Worm (Caenorhabditis elegans) whole organism, L1 larva: Measurements from ENCODE around the gene F39H12.1.

Experiments
- C04F5.9 ChIP-seq: sonication (generic microtip); optimal IDR thresholded peaks from 2 replicates; lab custom pipeline; 2016; ENCODE audit warnings: missing genetic modification characterization, missing compliant biosample characterization
- C16A3.4 ChIP-seq: fragments of 150-350 bp; optimal IDR thresholded peaks from 2 replicates; lab custom pipeline; 2014; ENCODE audit warnings: missing biosample characterization, missing genetic modification characterization
- F16B12.6 ChIP-seq: fragments of 150-350 bp; optimal IDR thresholded peaks from 2 replicates; lab custom pipeline; 2014; ENCODE audit warnings: missing biosample characterization, missing genetic modification characterization
- Y116A8C.19 ChIP-seq: sonication (generic microtip); optimal IDR thresholded peaks from 2 replicates; lab custom pipeline; 2016; ENCODE audit warnings: missing compliant biosample characterization, missing genetic modification characterization, borderline replicate concordance
- aha-1 ChIP-seq: fragments of 150-350 bp; optimal IDR thresholded peaks from 2 replicates; lab custom pipeline; 2014; ENCODE audit warnings: missing biosample characterization, missing genetic modification characterization
- alr-1 ChIP-seq: fragments of 200-800 bp; sonication (Bioruptor generic); optimal IDR thresholded peaks from 2 replicates; lab custom pipeline; 2018; ENCODE audit warnings: borderline replicate concordance, mild to moderate bottlenecking, missing genetic modification characterization, missing compliant biosample characterization
- aly-2 ChIP-seq: fragments of 150-350 bp; optimal IDR thresholded peaks from 2 replicates; lab custom pipeline; 2014; ENCODE audit warnings: missing biosample characterization, missing genetic modification characterization
- blmp-1 ChIP-seq: fragments of 150-350 bp; optimal IDR thresholded peaks from 2 replicates; lab custom pipeline; 2014; ENCODE audit warnings: missing biosample characterization, missing genetic modification characterization
- ceh-63 ChIP-seq: fragments of 200-800 bp; sonication (Bioruptor generic); optimal IDR thresholded peaks from 2 replicates; lab custom pipeline; 2018; ENCODE audit warnings: mild to moderate bottlenecking, missing genetic modification characterization, missing compliant biosample characterization
- ceh-8 ChIP-seq: fragments of 200-800 bp; sonication (Bioruptor generic); optimal IDR thresholded peaks from 2 replicates; lab custom pipeline; 2018; ENCODE audit warnings: mild to moderate bottlenecking, missing genetic modification characterization, moderate library complexity, missing compliant biosample characterization
- ceh-82 ChIP-seq, 3 experiments: fragments of 150-350 bp in 1 of 3; sonication (generic microtip) in 2 of 3; optimal IDR thresholded peaks; 2 replicates each; lab custom pipeline; 2014 to 2017; ENCODE audit warnings: missing biosample characterization in 3 of 3, missing genetic modification characterization in 3 of 3
- ceh-88 ChIP-seq: fragments of 200-800 bp; sonication (Bioruptor generic); IDR thresholded peaks from 2 replicates; pipeline ENCODE4 v1.3.6; 2022; ENCODE audit warnings: missing genetic modification characterization, missing compliant biosample characterization
- ceh-90 ChIP-seq: sonication (generic microtip); optimal IDR thresholded peaks from 2 replicates; lab custom pipeline; 2016; ENCODE audit warnings: missing genetic modification characterization, missing compliant biosample characterization
- ces-1 ChIP-seq: fragments of 150-350 bp; optimal IDR thresholded peaks from 2 replicates; lab custom pipeline; 2014; ENCODE audit warnings: missing biosample characterization, missing genetic modification reagents, missing genetic modification characterization
- efl-1 ChIP-seq, 4 experiments: fragments of 150-350 bp; optimal IDR thresholded peaks in 3 of 4; peaks in 1 of 4; 1 replicate in 1 of 4; 2 replicates in 3 of 4; lab custom pipeline; 2014; ENCODE audit warnings: missing biosample characterization in 2 of 4, missing genetic modification characterization in 2 of 4, missing genetic modification reagents in 2 of 4
- egl-13 ChIP-seq: sonication (generic microtip); optimal IDR thresholded peaks from 2 replicates; lab custom pipeline; 2016; ENCODE audit warnings: missing genotype, missing genetic modification reagents, missing genetic modification characterization, missing compliant biosample characterization
- egl-27 ChIP-seq, 2 experiments: fragments of 150-350 bp in 1 of 2; sonication (generic microtip); optimal IDR thresholded peaks; 3 replicates each; lab custom pipeline; 2017 to 2018; ENCODE audit warnings: missing biosample characterization in 2 of 2, missing genetic modification characterization in 2 of 2, missing genetic modification reagents in 2 of 2
- grh-1 ChIP-seq: fragments of 200-800 bp; sonication (Bioruptor generic); IDR thresholded peaks from 2 replicates; pipeline ENCODE4 v1.3.6; 2022; ENCODE audit warnings: missing genetic modification reagents, missing genetic modification characterization, missing compliant biosample characterization
- hpl-2 ChIP-seq: fragments of 150-350 bp; optimal IDR thresholded peaks from 2 replicates; lab custom pipeline; 2014; ENCODE audit warnings: missing biosample characterization, missing genetic modification reagents, missing genetic modification characterization
- irx-1 ChIP-seq: sonication (generic microtip); optimal IDR thresholded peaks from 2 replicates; lab custom pipeline; 2016; ENCODE audit warnings: missing genetic modification characterization, missing compliant biosample characterization
- isw-1 ChIP-seq: fragments of 200-800 bp; sonication (Bioruptor generic); IDR thresholded peaks from 2 replicates; pipeline ENCODE4 v1.3.6; 2022; ENCODE audit warnings: missing genetic modification characterization, missing compliant biosample characterization
- jun-1 ChIP-seq: fragments of 150-350 bp; optimal IDR thresholded peaks from 2 replicates; lab custom pipeline; 2014; ENCODE audit warnings: missing biosample characterization, missing genetic modification reagents, missing genetic modification characterization
- lin-14 ChIP-seq: fragments of 200-800 bp; sonication (Bioruptor generic); optimal IDR thresholded peaks from 2 replicates; lab custom pipeline; 2018; ENCODE audit warnings: mild to moderate bottlenecking, missing genetic modification characterization, moderate library complexity, missing compliant biosample characterization
- lin-39 ChIP-seq: fragments of 150-350 bp; optimal IDR thresholded peaks from 2 replicates; lab custom pipeline; 2014; ENCODE audit warnings: missing biosample characterization, missing genetic modification reagents, missing genetic modification characterization
- lir-3 ChIP-seq: sonication (generic microtip); optimal IDR thresholded peaks from 2 replicates; lab custom pipeline; 2016; ENCODE audit warnings: mild to moderate bottlenecking, missing genetic modification characterization, moderate library complexity, missing compliant biosample characterization; ENCODE audit not compliant: poor library complexity
- lsy-2 ChIP-seq, 2 experiments: fragments of 150-350 bp; optimal IDR thresholded peaks; 2 replicates each; lab custom pipeline; 2014; ENCODE audit warnings: missing biosample characterization in 2 of 2, missing genetic modification characterization in 2 of 2
- mab-9 ChIP-seq: fragments of 200-800 bp; sonication (Bioruptor generic); IDR thresholded peaks from 2 replicates; pipeline ENCODE4 v1.3.6; 2022; ENCODE audit warnings: missing genetic modification reagents, missing genetic modification characterization, missing compliant biosample characterization
- mdl-1 ChIP-seq, 2 experiments: fragments of 150-350 bp; optimal IDR thresholded peaks; 2 replicates each; lab custom pipeline; 2014 to 2017; ENCODE audit warnings: missing biosample characterization in 2 of 2, missing genetic modification characterization in 2 of 2, inconsistent platforms in 1 of 2
- mep-1 ChIP-seq: fragments of 150-350 bp; optimal IDR thresholded peaks from 2 replicates; lab custom pipeline; 2014; ENCODE audit warnings: missing biosample characterization, missing genetic modification characterization
- nhr-11 ChIP-seq: fragments of 150-350 bp; optimal IDR thresholded peaks from 2 replicates; lab custom pipeline; 2014; ENCODE audit warnings: missing biosample characterization, missing genetic modification characterization
- nhr-20 ChIP-seq: sonication (generic microtip); optimal IDR thresholded peaks from 2 replicates; lab custom pipeline; 2016; ENCODE audit warnings: mild to moderate bottlenecking, missing genetic modification characterization, missing compliant biosample characterization
- nhr-237 ChIP-seq: fragments of 150-350 bp; optimal IDR thresholded peaks from 2 replicates; lab custom pipeline; 2014; ENCODE audit warnings: missing biosample characterization, missing genetic modification characterization
- nhr-71 ChIP-seq: sonication (generic microtip); optimal IDR thresholded peaks from 2 replicates; lab custom pipeline; 2016; ENCODE audit warnings: mild to moderate bottlenecking, missing genetic modification characterization, moderate library complexity, missing compliant biosample characterization
- nhr-84 ChIP-seq: sonication (generic microtip); optimal IDR thresholded peaks from 2 replicates; lab custom pipeline; 2017; ENCODE audit warnings: missing biosample characterization, missing genetic modification characterization
- nhr-85 ChIP-seq: sonication (generic microtip); peaks from one replicate; lab custom pipeline; 2016; ENCODE audit warnings: missing genetic modification characterization, inconsistent platforms, missing compliant biosample characterization
- nhr-90 ChIP-seq: sonication (generic microtip); optimal IDR thresholded peaks from 2 replicates; lab custom pipeline; 2016; ENCODE audit warnings: mild to moderate bottlenecking, missing genetic modification characterization, missing compliant biosample characterization; ENCODE audit not compliant: poor library complexity
- pag-3 ChIP-seq: sonication (generic microtip); optimal IDR thresholded peaks from 2 replicates; lab custom pipeline; 2017; ENCODE audit warnings: missing genetic modification characterization, mild to moderate bottlenecking, missing compliant biosample characterization, antibody characterized with exemption, borderline replicate concordance; ENCODE audit not compliant: insufficient read depth
- pax-3 ChIP-seq: fragments of 200-800 bp; sonication (Bioruptor generic); optimal IDR thresholded peaks from 2 replicates; lab custom pipeline; 2018; ENCODE audit warnings: mild to moderate bottlenecking, missing genetic modification characterization, moderate library complexity, missing compliant biosample characterization
- pqm-1 ChIP-seq: sonication (generic microtip); optimal IDR thresholded peaks from 3 replicates; lab custom pipeline; 2017; ENCODE audit warnings: missing biosample characterization, missing genetic modification characterization
- rnt-1 ChIP-seq: sonication (generic microtip); optimal IDR thresholded peaks from 2 replicates; lab custom pipeline; 2016; ENCODE audit warnings: mild to moderate bottlenecking, missing genetic modification characterization, moderate library complexity, missing compliant biosample characterization
- skn-1 ChIP-seq: fragments of 150-350 bp; optimal IDR thresholded peaks from 2 replicates; lab custom pipeline; 2014; ENCODE audit warnings: missing biosample characterization, missing genetic modification characterization
- snpc-4 ChIP-seq: fragments of 150-350 bp; optimal IDR thresholded peaks from 2 replicates; lab custom pipeline; 2014; ENCODE audit warnings: missing biosample characterization, missing genetic modification characterization
- sox-4 ChIP-seq: sonication (generic microtip); optimal IDR thresholded peaks from 2 replicates; lab custom pipeline; 2016; ENCODE audit warnings: missing genetic modification characterization, missing compliant biosample characterization
- sptf-1 ChIP-seq: fragments of 150-350 bp; optimal IDR thresholded peaks from 2 replicates; lab custom pipeline; 2014; ENCODE audit warnings: missing biosample characterization, missing genetic modification characterization
- swsn-7 ChIP-seq: sonication (generic microtip); optimal IDR thresholded peaks from 2 replicates; lab custom pipeline; 2016; ENCODE audit warnings: missing genetic modification characterization, missing compliant biosample characterization
- unc-30 ChIP-seq: sonication (generic microtip); optimal IDR thresholded peaks from 2 replicates; lab custom pipeline; 2017; ENCODE audit warnings: missing biosample characterization, missing genetic modification characterization
- unc-86 ChIP-seq: sonication (generic microtip); optimal IDR thresholded peaks from 2 replicates; lab custom pipeline; 2016; ENCODE audit warnings: missing genetic modification characterization, missing compliant biosample characterization
- zag-1 ChIP-seq: fragments of 150-350 bp; optimal IDR thresholded peaks from 2 replicates; lab custom pipeline; 2014; ENCODE audit warnings: missing biosample characterization, missing genetic modification characterization
- ztf-4 ChIP-seq: fragments of 150-350 bp; optimal IDR thresholded peaks from 2 replicates; lab custom pipeline; 2014; ENCODE audit warnings: missing biosample characterization, missing genetic modification characterization

F39H12.1 gene

DNA sequence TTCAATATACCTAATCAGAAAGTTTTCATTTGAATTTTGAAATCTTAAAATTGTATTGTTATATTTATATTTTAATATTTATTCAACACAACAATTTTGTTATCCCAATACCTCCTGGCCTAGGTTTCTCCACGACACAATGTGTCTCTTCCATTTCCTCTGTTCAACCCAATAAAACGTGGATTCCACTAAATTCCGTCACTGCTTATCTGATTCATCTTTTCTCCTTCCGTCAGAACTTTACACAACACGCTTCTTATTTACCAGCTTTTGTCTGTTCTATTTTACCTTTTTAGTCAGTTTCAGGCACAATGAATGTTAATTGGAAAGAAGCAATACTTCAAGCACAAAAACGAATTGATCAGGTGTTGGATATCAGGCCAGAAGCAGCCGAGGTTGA is at the start of gene F39H12.1:
TSS of gene F39H12.1 (plus strand) at position 301 of the 400 bp plus-strand sequence.
- TF ChIP-seq nhr-20 (tag; lab: Kevin White, UChicago) (no peak), efl-1 (optimal IDR thresholded peaks at IDR 0.05; lab: Kevin White, UChicago) (no peak), efl-1 (GFP tag; optimal IDR thresholded peaks at IDR 0.05 in 1 of 2; lab: Kevin White, UChicago) (peak in 1 of 2 experiments; percentile 63), skn-1 (no peak), mep-1 (tag; lab: Kevin White, UChicago) (no peak), lsy-2 (tag; optimal IDR thresholded peaks at IDR 0.05; lab: Kevin White, UChicago) (no peak), egl-27 (tag; optimal IDR thresholded peaks at IDR 0.05; lab: Kevin White, UChicago) (no peak), zag-1 (tag; lab: Kevin White, UChicago) (no peak), ces-1 (GFP tag; lab: Kevin White, UChicago) (no peak)

DNA sequence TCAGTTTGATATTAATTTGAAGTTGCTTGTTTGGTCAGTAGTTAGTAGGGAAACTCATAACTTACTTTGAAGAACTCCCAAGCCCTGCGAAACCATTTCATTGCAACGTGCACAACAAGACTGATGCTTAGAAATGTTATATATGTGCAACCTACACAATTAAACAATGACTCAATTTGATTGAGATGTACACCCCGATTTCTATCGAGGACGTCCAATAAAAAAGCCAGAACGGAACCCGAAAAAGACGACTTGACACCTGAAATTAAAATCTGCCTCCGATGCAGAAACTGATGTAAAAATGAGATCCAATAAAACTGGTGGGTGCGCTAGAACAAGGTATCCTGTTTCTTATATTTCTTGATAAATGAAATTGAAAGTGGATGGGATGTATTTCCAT is 49.7 kb upstream of the F39H12.1 start, which contains the start of gene T04G9.6:
TSS of gene T04G9.6 (minus strand) at position 101 of the 400 bp plus-strand sequence.
- TF ChIP-seq jun-1 (tag; lab: Kevin White, UChicago) (no peak), irx-1 (tag; lab: Kevin White, UChicago) (no peak)

DNA sequence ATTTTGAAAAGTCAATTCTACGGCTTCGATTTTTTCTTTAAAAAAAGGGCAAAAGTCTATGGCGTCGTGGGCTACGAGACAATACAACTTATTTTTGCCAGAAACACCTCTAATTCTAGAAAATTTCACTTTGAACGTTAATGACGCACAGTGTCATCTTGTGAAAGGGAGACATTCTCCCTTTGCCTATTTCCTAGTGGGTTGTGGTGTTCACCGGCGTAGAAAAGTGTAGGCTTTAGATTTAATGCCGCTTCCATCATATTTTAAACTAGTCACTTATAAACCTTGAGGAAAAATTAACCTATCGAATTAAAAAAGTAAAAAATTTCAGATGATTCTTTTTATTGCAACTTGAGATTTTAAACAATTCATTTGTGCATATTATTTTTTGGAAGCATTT is 49.2 kb upstream of the F39H12.1 start:
- TF ChIP-seq mab-9 (GFP tag; lab: Robert Waterston, UW) (no peak), pax-3 (tag; lab: Kevin White, UChicago) (no peak), nhr-84 (no peak), ceh-8 (GFP tag; lab: Kevin White, UChicago) (peak; percentile 29), nhr-11 (no peak), Y116A8C.19 (tag; lab: Kevin White, UChicago) (no peak), grh-1 (no peak), aha-1 (tag; lab: Kevin White, UChicago) (no peak), F16B12.6 (tag; lab: Kevin White, UChicago) (no peak), egl-13 (tag; lab: Kevin White, UChicago) (no peak), sox-4 (tag; lab: Kevin White, UChicago) (peak; percentile 12), snpc-4 (tag; lab: Kevin White, UChicago) (no peak), rnt-1 (peak; percentile 51), ceh-90 (tag; lab: Kevin White, UChicago) (no peak), pqm-1 (no peak), ztf-4 (no peak), C16A3.4 (tag; lab: Kevin White, UChicago) (peak; percentile 8), nhr-71 (no peak), ceh-63 (GFP tag; lab: Kevin White, UChicago) (no peak), lin-39 (tag; lab: Kevin White, UChicago) (no peak), ceh-88 (GFP tag; lab: Robert Waterston, UW) (no peak), ceh-82 (tag; optimal IDR thresholded peaks at IDR 0.05; lab: Kevin White, UChicago) (peak in 1 of 3 experiments; percentile 34), nhr-90 (tag; lab: Kevin White, UChicago) (peak; percentile 58), nhr-237 (no peak), aly-2 (tag; lab: Kevin White, UChicago) (no peak), swsn-7 (peak; percentile 34), unc-86 (tag; lab: Kevin White, UChicago) (no peak), unc-30 (tag; lab: Kevin White, UChicago) (no peak), alr-1 (tag; lab: Kevin White, UChicago) (no peak), isw-1 (no peak), lir-3 (tag; lab: Kevin White, UChicago) (no peak), sptf-1 (tag; lab: Kevin White, UChicago) (no peak), C04F5.9 (tag; lab: Kevin White, UChicago) (no peak), nhr-85 (tag; lab: Kevin White, UChicago) (peak; percentile 68), mdl-1 (tag; optimal IDR thresholded peaks at IDR 0.05; lab: Kevin White, UChicago) (no peak), lin-14 (GFP tag; lab: Kevin White, UChicago) (no peak), hpl-2 (GFP tag; lab: Kevin White, UChicago) (no peak), pag-3 (tag; lab: Kevin White, UChicago) (no peak), blmp-1 (tag; lab: Kevin White, UChicago) (no peak), egl-27 (tag; optimal IDR thresholded peaks at IDR 0.05; lab: Kevin White, UChicago) (no peak), zag-1 (tag; lab: Kevin White, UChicago) (no peak)
